Fruit fly (Drosophila melanogaster): ENCODE measurements around the gene CG6813.

DNA sequence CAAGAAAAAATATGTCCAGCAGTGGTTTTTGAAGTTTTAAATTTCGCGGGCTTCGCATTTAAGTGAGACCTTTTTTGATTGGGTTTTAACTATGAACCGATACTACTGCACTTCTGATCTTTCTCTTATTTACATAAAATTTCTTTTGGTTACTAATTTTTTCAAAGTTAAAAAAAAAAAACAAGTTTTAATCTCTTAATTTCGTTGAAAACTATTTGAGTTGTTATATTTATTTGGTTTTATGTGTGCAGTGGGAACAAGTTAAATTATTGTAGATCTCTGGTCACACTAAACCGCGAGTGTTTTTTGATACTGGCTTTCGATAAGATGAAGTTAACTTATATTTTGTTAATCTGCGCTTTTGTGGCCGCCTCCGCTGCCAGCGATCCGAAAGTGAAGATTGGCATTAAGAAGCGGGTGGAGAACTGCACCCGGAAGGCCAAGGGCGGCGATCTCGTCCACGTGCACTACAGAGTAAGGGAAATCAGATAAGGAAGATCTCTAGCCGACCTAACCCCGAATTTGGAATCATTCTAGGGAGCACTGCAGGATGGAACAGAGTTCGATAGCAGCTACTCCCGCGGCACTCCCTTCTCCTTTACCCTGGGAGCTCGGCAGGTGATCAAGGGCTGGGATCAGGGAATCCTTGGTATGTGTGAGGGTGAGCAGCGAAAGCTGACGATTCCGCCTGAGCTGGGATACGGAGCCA, 47.7 kb upstream of the CG6813 start, which contains the start of gene CG14715:
- TF ChIP-seq EcR (GFP tag; optimal IDR thresholded peaks at IDR 0.05) (no peak), rn (GFP tag; IDR thresholded peaks at IDR 0.05) (no peak), Ets98B (GFP tag; IDR thresholded peaks at IDR 0.05) (no peak), CG8301 (tag; optimal IDR thresholded peaks at IDR 0.05) (no peak), CG15710 (tag; optimal IDR thresholded peaks at IDR 0.05) (peak; percentile 25), CG13204 (GFP tag; optimal IDR thresholded peaks at IDR 0.05) (no peak), CG32121 (GFP tag; IDR thresholded peaks at IDR 0.05) (peak; percentile 31; the same call in 1 of the 2 replicates), CG9948 (tag; optimal IDR thresholded peaks at IDR 0.05) (peak; percentile 2), Snoo (tag; optimal IDR thresholded peaks at IDR 0.05) (no peak), fd96Ca (GFP tag; IDR thresholded peaks at IDR 0.05) (no peak)

All from whole organism, pupa.